Fruit fly (Drosophila melanogaster): Measurements from ENCODE around the gene Tollo.

dm6 chr3L:15224631-15225030 lies 10.8 kb upstream of the Tollo start:
- no peak for TF ChIP-seq CG8478 (optimal IDR thresholded peaks at IDR 0.05)
- no peak for TF ChIP-seq CTCF (optimal IDR thresholded peaks at IDR 0.05)
